In genomic region chrIII:2901117-2901516, ce11 we compare ENCODE assay signal across 2 worm cellular contexts.
A peak's percentile ranks its signal among the peaks of the same experiment; 100 is the strongest.
TF ChIP-seq lines count a peak whose summit lies in the region.

TSS of gene idpa-1 (minus strand) at chrIII:2901217.

TF ChIP-seq in whole organism, L4 larva, 104 proteins besides CTCF, POLR2A, EP300 and RAD21:
- TF ChIP-seq dve-1 (tag; optimal IDR thresholded peaks at IDR 0.05; lab: Kevin White, UChicago; ENCODE audit: insufficient read depth) (no peak), daf-19 (GFP tag; conservative IDR thresholded peaks at IDR 0.05; lab: Robert Waterston, UW) (no peak), Y105C5A.15 (GFP tag; IDR thresholded peaks at IDR 0.05; lab: Robert Waterston, UW) (no peak), F44E2.7 (GFP tag; IDR thresholded peaks at IDR 0.05; lab: Robert Waterston, UW) (0 out of 2 replicates have a peak, but pooled peaks have one; percentile 25)

TF ChIP-seq in whole organism, late embryonic, 69 proteins besides CTCF, POLR2A, EP300 and RAD21:
- no peak for TF ChIP-seq che-1 (tag; optimal IDR thresholded peaks at IDR 0.05; lab: Kevin White, UChicago)
- TF ChIP-seq unc-55 (GFP tag; optimal IDR thresholded peaks at IDR 0.05; lab: Kevin White, UChicago), result peak; percentile 8
